Worm (Caenorhabditis elegans) whole organism, mixed stage, embryonic: Measurements from ENCODE around the gene col-117.
"Not testable (repeated sequence)": the region's sequence is repeated elsewhere in the genome, so short reads cannot be mapped to it uniquely, and the experiment has no call there.

ENCODE experiments used
- bed-3 ChIP-seq: fragments of 200-800 bp; sonication (Bioruptor generic); optimal IDR thresholded peaks from 3 replicates; lab custom pipeline; 2018; ENCODE audit warnings: mild to moderate bottlenecking, missing genetic modification characterization, moderate library complexity, missing compliant biosample characterization
- ceh-43 ChIP-seq: fragments of 200-800 bp; sonication (Bioruptor generic); optimal IDR thresholded peaks from 2 replicates; lab custom pipeline; 2018; ENCODE audit warnings: mild to moderate bottlenecking, missing genetic modification characterization, moderate library complexity, missing compliant biosample characterization
- elt-3 ChIP-seq: fragments of 150-350 bp; optimal IDR thresholded peaks from 2 replicates; lab custom pipeline; 2014; ENCODE audit warnings: missing biosample characterization, missing genetic modification characterization
- mab-5 ChIP-seq: fragments of 150-350 bp; optimal IDR thresholded peaks from 2 replicates; lab custom pipeline; 2014; ENCODE audit warnings: missing biosample characterization, missing genetic modification characterization
- mep-1 ChIP-seq: fragments of 150-350 bp; optimal IDR thresholded peaks from 2 replicates; lab custom pipeline; 2017; ENCODE audit warnings: missing biosample characterization, missing genetic modification reagents, missing genetic modification characterization, inconsistent platforms
- nhr-2 ChIP-seq: fragments of 150-350 bp; optimal IDR thresholded peaks from 2 replicates; lab custom pipeline; 2014; ENCODE audit warnings: missing biosample characterization, missing genetic modification characterization
- nhr-28 ChIP-seq: fragments of 150-350 bp; optimal IDR thresholded peaks from 2 replicates; lab custom pipeline; 2014; ENCODE audit warnings: missing biosample characterization, missing genetic modification characterization
- nhr-76 ChIP-seq: sonication (generic microtip); optimal IDR thresholded peaks from 2 replicates; lab custom pipeline; 2017; ENCODE audit warnings: missing biosample characterization, missing genetic modification characterization
- pha-4 ChIP-seq: fragments of 150-350 bp; optimal IDR thresholded peaks from 2 replicates; lab custom pipeline; 2018; ENCODE audit warnings: missing biosample characterization, missing genetic modification reagents, missing genetic modification characterization
- snpc-4 ChIP-seq: fragments of 150-350 bp; optimal IDR thresholded peaks from 2 replicates; lab custom pipeline; 2014; ENCODE audit warnings: missing biosample characterization, missing genetic modification characterization
- unc-120 ChIP-seq: sonication (generic microtip); optimal IDR thresholded peaks from 2 replicates; lab custom pipeline; 2017; ENCODE audit warnings: missing genetic modification characterization, missing compliant biosample characterization; ENCODE audit not compliant: poor library complexity, severe bottlenecking
- unc-62 ChIP-seq: fragments of 150-350 bp; optimal IDR thresholded peaks from 2 replicates; lab custom pipeline; 2014; ENCODE audit warnings: missing biosample characterization, missing genetic modification reagents, missing genetic modification characterization
- ztf-11 ChIP-seq: fragments of 150-350 bp; optimal IDR thresholded peaks from 2 replicates; lab custom pipeline; 2014; ENCODE audit warnings: missing biosample characterization, missing genetic modification characterization

DNA sequence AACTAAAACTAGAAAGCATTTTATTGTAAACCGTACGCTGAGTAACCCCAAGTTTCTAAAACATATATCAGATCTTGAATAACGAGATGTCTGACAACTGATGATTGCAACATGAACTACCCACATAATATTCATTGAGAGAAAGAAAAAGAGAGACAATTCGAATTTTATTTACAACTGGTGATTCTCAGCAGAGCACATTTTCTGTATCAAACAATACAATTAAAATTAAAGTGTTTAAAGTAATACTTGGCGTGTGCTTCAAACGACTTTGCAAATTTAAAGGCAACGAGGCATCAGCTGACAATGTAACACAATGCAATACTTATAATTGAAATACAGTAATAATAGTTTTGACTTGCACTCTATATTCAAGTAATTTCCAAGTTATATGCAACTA, 35.9 kb downstream of the col-117 start, which contains the start of gene C33D9.10:
- TF ChIP-seq mep-1 (tag; lab: Kevin White, UChicago); snpc-4 (tag; lab: Kevin White, UChicago); unc-120 (tag; lab: Kevin White, UChicago); nhr-76 (tag; lab: Kevin White, UChicago); nhr-2 (tag; lab: Kevin White, UChicago); elt-3; pha-4 (tag; lab: Kevin White, UChicago); unc-62 (GFP tag; lab: Kevin White, UChicago); ztf-11; bed-3; ceh-43 (GFP tag; lab: Kevin White, UChicago); mab-5 (tag; lab: Kevin White, UChicago); nhr-28 (tag; lab: Kevin White, UChicago): not testable (repeated sequence)
